Worm (Caenorhabditis elegans) whole organism, midembryonic: ENCODE results near the gene crn-3.

Source experiments
- T22C8.4 ChIP-seq: fragments of 200-800 bp; sonication (Bioruptor generic); IDR thresholded peaks from 2 replicates; pipeline ENCODE4 v1.3.6; 2022; ENCODE audit warnings: missing genetic modification characterization, missing compliant biosample characterization
- cog-1 ChIP-seq: sonication (generic microtip); optimal IDR thresholded peaks from 2 replicates; lab custom pipeline; 2016; ENCODE audit warnings: missing genetic modification characterization, missing compliant biosample characterization
- flt-1 ChIP-seq: fragments of 200-800 bp; sonication (Bioruptor generic); IDR thresholded peaks from 2 replicates; pipeline ENCODE4 v1.3.6; 2022; ENCODE audit warnings: missing genetic modification characterization, missing compliant biosample characterization
- klf-2 ChIP-seq: fragments of 200-800 bp; sonication (Bioruptor generic); conservative IDR thresholded peaks from 2 replicates; pipeline ENCODE4 v1.3.6; 2022; ENCODE audit warnings: missing genetic modification reagents, missing genetic modification characterization, missing compliant biosample characterization
- med-1 ChIP-seq: sonication (generic microtip); optimal IDR thresholded peaks from 2 replicates; lab custom pipeline; 2017; ENCODE audit warnings: missing genetic modification characterization, mild to moderate bottlenecking, missing compliant biosample characterization, antibody characterized with exemption, missing genetic modification reagents; ENCODE audit not compliant: insufficient read depth
- ref-1 ChIP-seq: fragments of 200-800 bp; sonication (Bioruptor generic); conservative IDR thresholded peaks from 2 replicates; pipeline ENCODE4 v1.3.6; 2022; ENCODE audit warnings: missing genetic modification reagents, missing genetic modification characterization, missing compliant biosample characterization
- tab-1 ChIP-seq: fragments of 200-800 bp; sonication (Bioruptor generic); IDR thresholded peaks from 2 replicates; pipeline ENCODE4 v1.3.6; 2022; ENCODE audit warnings: missing genetic modification characterization, missing compliant biosample characterization
- ztf-23 ChIP-seq: fragments of 200-800 bp; sonication (Bioruptor generic); IDR thresholded peaks from 2 replicates; pipeline ENCODE4 v1.3.6; 2022; ENCODE audit warnings: missing genetic modification reagents, missing genetic modification characterization, missing compliant biosample characterization
- ztf-29 ChIP-seq: fragments of 200-800 bp; sonication (Bioruptor generic); IDR thresholded peaks from 2 replicates; pipeline ENCODE4 v1.3.6; 2022; ENCODE audit warnings: missing genetic modification reagents, missing genetic modification characterization, missing compliant biosample characterization

crn-3 gene

ce11 chrII:10570302-10570701 lies 17.5 kb upstream of the crn-3 start, which contains the start of gene txt-13:
Gene txt-13, plus strand, starts transcription at chrII:10570602.
- TF ChIP-seq ztf-29 (GFP tag; lab: Robert Waterston, UW) (no peak), cog-1 (tag; lab: Kevin White, UChicago) (no peak), med-1 (GFP tag; lab: Kevin White, UChicago) (no peak), klf-2 (GFP tag; lab: Robert Waterston, UW) (no peak), ztf-23 (GFP tag; lab: Robert Waterston, UW) (no peak), tab-1 (GFP tag; lab: Robert Waterston, UW) (no peak), ref-1 (GFP tag; lab: Robert Waterston, UW) (no peak), T22C8.4 (GFP tag; lab: Robert Waterston, UW) (no peak), flt-1 (GFP tag; lab: Robert Waterston, UW) (no peak)

DNA sequence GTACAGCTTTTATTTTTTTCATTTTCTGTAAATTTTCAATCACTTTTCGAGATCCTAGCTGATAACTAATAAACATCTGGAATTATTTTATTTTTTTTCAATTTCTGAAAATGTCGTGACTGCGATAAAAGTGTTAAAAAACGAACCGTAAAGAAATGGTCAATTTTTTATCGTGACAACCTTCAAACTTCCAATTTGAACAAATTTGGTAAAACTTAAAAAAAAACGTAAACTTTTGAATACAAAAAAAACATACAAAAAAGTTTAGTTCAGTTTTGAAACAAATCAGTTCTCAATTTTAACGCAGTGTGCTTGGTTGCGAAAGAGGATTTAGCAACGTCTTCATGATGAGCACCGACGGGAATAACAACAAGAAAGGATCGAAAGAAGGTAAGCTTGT lies 15.9 kb upstream of the crn-3 start, which contains the start of gene C06A1.3:
C06A1.3 (plus strand) TSS at position 301 of the 400 bp plus-strand sequence.
- TF ChIP-seq klf-2 (GFP tag; lab: Robert Waterston, UW) (no peak), tab-1 (GFP tag; lab: Robert Waterston, UW) (no peak), ref-1 (GFP tag; lab: Robert Waterston, UW) (no peak), T22C8.4 (GFP tag; lab: Robert Waterston, UW) (no peak), ztf-29 (GFP tag; lab: Robert Waterston, UW) (no peak), flt-1 (GFP tag; lab: Robert Waterston, UW) (no peak), med-1 (GFP tag; lab: Kevin White, UChicago) (no peak), cog-1 (tag; lab: Kevin White, UChicago) (no peak), ztf-23 (GFP tag; lab: Robert Waterston, UW) (no peak)

DNA sequence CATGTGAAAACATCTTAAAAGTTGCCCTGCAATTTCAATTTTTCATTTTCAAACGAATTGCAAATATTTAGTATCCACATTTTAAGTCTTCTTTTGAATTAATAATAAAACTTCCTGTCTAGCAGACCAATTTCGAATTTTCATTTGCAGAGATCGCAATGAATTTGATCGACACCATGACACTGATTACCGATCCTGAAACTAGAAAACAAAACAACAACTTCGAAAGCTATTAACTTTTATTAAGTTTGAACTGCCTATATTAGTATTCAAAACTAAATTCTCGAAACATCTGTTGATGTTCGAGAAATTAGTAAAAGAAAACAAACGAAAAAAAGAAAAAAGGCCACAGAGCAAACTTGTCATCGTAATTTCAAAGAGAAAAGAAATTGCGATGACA lies 13.7 kb upstream of the crn-3 start:
- TF ChIP-seq klf-2 (GFP tag; lab: Robert Waterston, UW) (no peak), flt-1 (GFP tag; lab: Robert Waterston, UW) (no peak), T22C8.4 (GFP tag; lab: Robert Waterston, UW) (no peak), ztf-29 (GFP tag; lab: Robert Waterston, UW) (no peak), med-1 (GFP tag; lab: Kevin White, UChicago) (no peak), ref-1 (GFP tag; lab: Robert Waterston, UW) (no peak), cog-1 (tag; lab: Kevin White, UChicago) (no peak), ztf-23 (GFP tag; lab: Robert Waterston, UW) (no peak), tab-1 (GFP tag; lab: Robert Waterston, UW) (no peak)

ce11 chrII:10578843-10579430 lies 8.9 kb upstream of the crn-3 start, which contains the start of gene rpb-6:
Gene rpb-6, plus strand, starts transcription at chrII:10579380.
- TF ChIP-seq klf-2 (GFP tag; lab: Robert Waterston, UW) (no peak), ztf-23 (GFP tag; lab: Robert Waterston, UW) (no peak), T22C8.4 (GFP tag; lab: Robert Waterston, UW) (no peak), med-1 (GFP tag; lab: Kevin White, UChicago) (no peak), tab-1 (GFP tag; lab: Robert Waterston, UW) (no peak), cog-1 (tag; lab: Kevin White, UChicago) (no peak), ztf-29 (GFP tag; lab: Robert Waterston, UW) (no peak), flt-1 (GFP tag; lab: Robert Waterston, UW) (no peak), ref-1 (GFP tag; lab: Robert Waterston, UW) (no peak)

- TF ChIP-seq ztf-29 (GFP tag; lab: Robert Waterston, UW) (no peak), ztf-23 (GFP tag; lab: Robert Waterston, UW) (no peak), tab-1 (GFP tag; lab: Robert Waterston, UW) (no peak), cog-1 (tag; lab: Kevin White, UChicago) (no peak), T22C8.4 (GFP tag; lab: Robert Waterston, UW) (no peak), med-1 (GFP tag; lab: Kevin White, UChicago) (no peak), ref-1 (GFP tag; lab: Robert Waterston, UW) (no peak), flt-1 (GFP tag; lab: Robert Waterston, UW) (no peak), klf-2 (GFP tag; lab: Robert Waterston, UW) (no peak)
Observed at ce11 chrII:10579655-10580054, 8.2 kb upstream of the crn-3 start, which contains the start of gene dohh-1. Gene dohh-1, plus strand, starts transcription at chrII:10579955.

DNA sequence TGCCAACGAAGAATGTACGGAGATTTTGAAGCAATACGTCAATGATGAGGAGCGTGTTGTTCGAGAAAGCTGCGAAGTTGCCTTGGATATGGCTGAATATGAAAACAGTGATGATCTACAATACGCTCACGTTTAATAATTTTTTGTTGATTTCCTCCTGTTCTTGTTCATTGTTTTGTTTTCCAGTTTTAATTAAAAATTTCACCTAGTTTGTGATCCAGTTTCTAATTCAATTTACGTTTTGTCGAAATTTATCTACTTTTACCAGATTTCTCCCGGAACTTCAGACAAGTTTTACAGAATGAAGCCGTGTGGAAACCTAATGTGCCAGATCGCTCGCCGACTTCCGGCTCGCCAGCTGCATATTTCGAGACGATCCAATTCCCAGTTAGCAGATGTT lies 7.0 kb upstream of the crn-3 start, which contains the start of gene dap-3:
dap-3 (plus strand) TSS at position 301 of the 400 bp plus-strand sequence.
- TF ChIP-seq flt-1 (GFP tag; lab: Robert Waterston, UW), result no peak
- no peak for TF ChIP-seq klf-2 (GFP tag; lab: Robert Waterston, UW)
- TF ChIP-seq ztf-23 (GFP tag; lab: Robert Waterston, UW), result no peak
- no peak for TF ChIP-seq cog-1 (tag; lab: Kevin White, UChicago)
- TF ChIP-seq T22C8.4 (GFP tag; lab: Robert Waterston, UW), result no peak
- TF ChIP-seq ref-1 (GFP tag; lab: Robert Waterston, UW), result no peak
- TF ChIP-seq ztf-29 (GFP tag; lab: Robert Waterston, UW), result no peak

ce11 chrII:10582318-10582717 lies 5.5 kb upstream of the crn-3 start, which contains the start of gene mrps-22:
Gene mrps-22, plus strand, starts transcription at chrII:10582618.
- TF ChIP-seq ztf-23 (GFP tag; lab: Robert Waterston, UW) (no peak), T22C8.4 (GFP tag; lab: Robert Waterston, UW) (no peak), flt-1 (GFP tag; lab: Robert Waterston, UW) (no peak), tab-1 (GFP tag; lab: Robert Waterston, UW) (no peak), med-1 (GFP tag; lab: Kevin White, UChicago) (no peak), ref-1 (GFP tag; lab: Robert Waterston, UW) (no peak), klf-2 (GFP tag; lab: Robert Waterston, UW) (no peak), ztf-29 (GFP tag; lab: Robert Waterston, UW) (no peak), cog-1 (tag; lab: Kevin White, UChicago) (no peak)

DNA sequence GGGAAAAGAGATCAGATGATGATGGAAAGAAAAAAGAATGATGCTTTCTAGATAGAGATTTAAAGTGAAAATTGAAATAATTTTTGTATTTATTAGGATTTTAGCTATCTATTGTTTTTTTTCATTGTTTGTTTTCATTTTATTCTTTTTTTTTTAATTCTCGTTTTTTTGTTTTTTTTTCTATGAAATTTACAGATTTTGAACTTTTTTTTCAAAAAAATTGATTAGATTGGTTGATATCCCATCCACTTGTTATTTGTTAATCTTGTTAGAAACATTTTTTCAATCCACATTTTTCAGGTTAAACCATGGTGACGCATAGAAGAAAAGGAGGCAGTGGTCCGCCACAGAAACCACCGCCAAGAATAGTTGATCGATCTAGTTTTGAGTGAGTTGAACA lies 3.8 kb upstream of the crn-3 start, which contains the start of gene algn-9:
algn-9 (plus strand) TSS at position 301 of the 400 bp plus-strand sequence.
- TF ChIP-seq klf-2 (GFP tag; lab: Robert Waterston, UW) (no peak), T22C8.4 (GFP tag; lab: Robert Waterston, UW) (no peak), ztf-29 (GFP tag; lab: Robert Waterston, UW) (no peak), ref-1 (GFP tag; lab: Robert Waterston, UW) (no peak), med-1 (GFP tag; lab: Kevin White, UChicago) (no peak), cog-1 (tag; lab: Kevin White, UChicago) (no peak), ztf-23 (GFP tag; lab: Robert Waterston, UW) (no peak), tab-1 (GFP tag; lab: Robert Waterston, UW) (no peak), flt-1 (GFP tag; lab: Robert Waterston, UW) (no peak)
